Worm (Caenorhabditis elegans) whole organism, L1 larva: ENCODE results near the gene B0524.3.

Experiments
- hlh-4 ChIP-seq: sonication (generic microtip); optimal IDR thresholded peaks from 2 replicates; lab custom pipeline; 2016; ENCODE audit warnings: mild to moderate bottlenecking, missing genetic modification characterization, missing compliant biosample characterization
- lin-35 ChIP-seq, 2 experiments: fragments of 150-350 bp; optimal IDR thresholded peaks; 2 replicates each; lab custom pipeline; 2014; ENCODE audit warnings: missing biosample characterization in 2 of 2, missing genetic modification characterization in 2 of 2, missing genetic modification reagents in 2 of 2
- lsy-2 ChIP-seq, 2 experiments: fragments of 150-350 bp; optimal IDR thresholded peaks; 2 replicates each; lab custom pipeline; 2014; ENCODE audit warnings: missing biosample characterization in 2 of 2, missing genetic modification characterization in 2 of 2
- nhr-76 ChIP-seq: sonication (generic microtip); optimal IDR thresholded peaks from 2 replicates; lab custom pipeline; 2017; ENCODE audit warnings: missing biosample characterization, missing genetic modification characterization
- pag-3 ChIP-seq: sonication (generic microtip); optimal IDR thresholded peaks from 2 replicates; lab custom pipeline; 2017; ENCODE audit warnings: missing genetic modification characterization, mild to moderate bottlenecking, missing compliant biosample characterization, antibody characterized with exemption, borderline replicate concordance; ENCODE audit not compliant: insufficient read depth
- snu-23 ChIP-seq: sonication (generic microtip); optimal IDR thresholded peaks from 2 replicates; lab custom pipeline; 2016; ENCODE audit warnings: missing genetic modification characterization, missing compliant biosample characterization
- zag-1 ChIP-seq: fragments of 150-350 bp; optimal IDR thresholded peaks from 2 replicates; lab custom pipeline; 2014; ENCODE audit warnings: missing biosample characterization, missing genetic modification characterization

- no peak for TF ChIP-seq snu-23 (GFP tag; lab: Kevin White, UChicago)
- TF ChIP-seq lsy-2 (tag; optimal IDR thresholded peaks at IDR 0.05; lab: Kevin White, UChicago): no peak
- no peak for TF ChIP-seq pag-3 (tag; lab: Kevin White, UChicago)
- no peak for TF ChIP-seq nhr-76
- TF ChIP-seq lin-35 (GFP tag; optimal IDR thresholded peaks at IDR 0.05; lab: Kevin White, UChicago): no peak
- no peak for TF ChIP-seq zag-1 (tag; lab: Kevin White, UChicago)
- no peak for TF ChIP-seq hlh-4
Observed at ce11 chrIII:1878065-1878464, 9.4 kb upstream of the B0524.3 start, which contains the start of gene smi-1.
